Worm (Caenorhabditis elegans) whole organism, young adult: ENCODE measurements around the gene fkh-6.

Source experiments
- B0019.2 ChIP-seq: fragments of 200-800 bp; sonication (Bioruptor generic); conservative IDR thresholded peaks from 2 replicates; pipeline ENCODE4 v1.3.6; 2022; ENCODE audit warnings: missing genetic modification reagents, missing genetic modification characterization, missing compliant biosample characterization
- B0261.1 ChIP-seq: sonication (generic microtip); optimal IDR thresholded peaks from 2 replicates; lab custom pipeline; 2016; ENCODE audit warnings: mild to moderate bottlenecking, missing genetic modification characterization, moderate library complexity, missing compliant biosample characterization
- F33H1.4 ChIP-seq: fragments of 200-800 bp; sonication (Bioruptor generic); IDR thresholded peaks from 2 replicates; pipeline ENCODE4 v1.3.6; 2022; ENCODE audit warnings: missing genetic modification reagents, missing genetic modification characterization, missing compliant biosample characterization
- F55B11.4 ChIP-seq: sonication (generic microtip); optimal IDR thresholded peaks from 2 replicates; lab custom pipeline; 2016; ENCODE audit warnings: missing compliant biosample characterization, missing genetic modification characterization, borderline replicate concordance; ENCODE audit not compliant: insufficient read depth
- F57A8.1 ChIP-seq: fragments of 200-800 bp; sonication (Bioruptor generic); optimal IDR thresholded peaks from 2 replicates; lab custom pipeline; 2018; ENCODE audit warnings: mild to moderate bottlenecking, missing genetic modification characterization, moderate library complexity, missing compliant biosample characterization
- F57C9.4 ChIP-seq: sonication (generic microtip); optimal IDR thresholded peaks from 2 replicates; lab custom pipeline; 2017; ENCODE audit warnings: mild to moderate bottlenecking, missing genetic modification characterization, missing compliant biosample characterization
- K11D2.4 ChIP-seq: fragments of 200-800 bp; sonication (Bioruptor generic); IDR thresholded peaks from 2 replicates; pipeline ENCODE4 v1.3.6; 2022; ENCODE audit warnings: missing genetic modification reagents, missing genetic modification characterization, missing compliant biosample characterization
- T07F8.4 ChIP-seq: sonication (generic microtip); optimal IDR thresholded peaks from 2 replicates; lab custom pipeline; 2016; ENCODE audit warnings: mild to moderate bottlenecking, missing genetic modification characterization, moderate library complexity, missing compliant biosample characterization
- T26A5.8 ChIP-seq: sonication (generic microtip); optimal IDR thresholded peaks from 2 replicates; lab custom pipeline; 2016; ENCODE audit warnings: missing genetic modification characterization, missing compliant biosample characterization
- Y53F4B.3 ChIP-seq: fragments of 200-800 bp; sonication (Bioruptor generic); IDR thresholded peaks from 2 replicates; pipeline ENCODE4 v1.3.6; 2022; ENCODE audit warnings: missing genetic modification reagents, missing genetic modification characterization, missing compliant biosample characterization
- Y56A3A.18 ChIP-seq: fragments of 200-800 bp; sonication (Bioruptor generic); IDR thresholded peaks from 2 replicates; pipeline ENCODE4 v1.3.6; 2022; ENCODE audit warnings: missing genetic modification reagents, missing genetic modification characterization, missing compliant biosample characterization
- ZK185.1 ChIP-seq: sonication (generic microtip); optimal IDR thresholded peaks from 2 replicates; lab custom pipeline; 2016; ENCODE audit warnings: mild to moderate bottlenecking, missing genetic modification characterization, missing compliant biosample characterization; ENCODE audit not compliant: poor library complexity, severe bottlenecking
- ama-1 ChIP-seq, 3 experiments: fragments of 150-350 bp in 1 of 3; sonication (generic microtip) in 2 of 3; optimal IDR thresholded peaks; 2 replicates each; lab custom pipeline; 2014 to 2018; ENCODE audit warnings: missing biosample characterization in 2 of 3, missing genetic modification characterization in 2 of 3, missing genetic modification reagents in 2 of 3
- aptf-2 ChIP-seq: fragments of 200-800 bp; sonication (Bioruptor generic); conservative IDR thresholded peaks from 2 replicates; pipeline ENCODE4 v1.3.6; 2022; ENCODE audit warnings: missing genetic modification reagents, missing genetic modification characterization, missing compliant biosample characterization
- aptf-3 ChIP-seq: fragments of 200-800 bp; sonication (Bioruptor generic); IDR thresholded peaks from 2 replicates; pipeline ENCODE4 v1.3.6; 2022; ENCODE audit warnings: missing genetic modification characterization, missing compliant biosample characterization
- athp-1 ChIP-seq: sonication (generic microtip); optimal IDR thresholded peaks from 2 replicates; lab custom pipeline; 2017; ENCODE audit warnings: mild to moderate bottlenecking, missing genetic modification characterization, missing compliant biosample characterization
- attf-3 ChIP-seq: fragments of 200-800 bp; sonication (Bioruptor generic); conservative IDR thresholded peaks from 2 replicates; pipeline ENCODE4 v1.3.6; 2022; ENCODE audit warnings: missing genetic modification reagents, missing genetic modification characterization, missing compliant biosample characterization
- attf-5 ChIP-seq: fragments of 200-800 bp; sonication (Bioruptor generic); optimal IDR thresholded peaks from 2 replicates; lab custom pipeline; 2018; ENCODE audit warnings: mild to moderate bottlenecking, missing genetic modification characterization, missing compliant biosample characterization
- bed-2 ChIP-seq: fragments of 200-800 bp; sonication (Bioruptor generic); IDR thresholded peaks from 2 replicates; pipeline ENCODE4 v1.3.6; 2022; ENCODE audit warnings: missing genetic modification reagents, missing genetic modification characterization, missing compliant biosample characterization
- ccch-3 ChIP-seq: fragments of 200-800 bp; sonication (Bioruptor generic); optimal IDR thresholded peaks from 2 replicates; lab custom pipeline; 2018; ENCODE audit warnings: mild to moderate bottlenecking, missing genetic modification characterization, missing compliant biosample characterization
- cebp-1 ChIP-seq, 2 experiments: fragments of 200-800 bp in 1 of 2; sonication (Bioruptor generic) in 1 of 2; sonication (generic microtip) in 1 of 2; IDR thresholded peaks in 1 of 2; optimal IDR thresholded peaks in 1 of 2; 2 replicates each; pipeline versions ENCODE4 v1.3.6 to Lab custom; 2017 to 2022; ENCODE audit warnings: missing compliant biosample characterization in 2 of 2, missing genetic modification characterization in 2 of 2, mild to moderate bottlenecking in 1 of 2, missing genetic modification reagents in 1 of 2, moderate library complexity in 1 of 2
- ceh-100 ChIP-seq: fragments of 200-800 bp; sonication (Bioruptor generic); IDR thresholded peaks from 2 replicates; pipeline ENCODE4 v1.3.6; 2022; ENCODE audit warnings: missing genetic modification reagents, missing genetic modification characterization, missing compliant biosample characterization
- ceh-27 ChIP-seq: fragments of 200-800 bp; sonication (Bioruptor generic); optimal IDR thresholded peaks from 2 replicates; lab custom pipeline; 2018; ENCODE audit warnings: mild to moderate bottlenecking, missing genetic modification characterization, moderate library complexity, missing compliant biosample characterization
- ceh-79 ChIP-seq: sonication (generic microtip); optimal IDR thresholded peaks from 2 replicates; lab custom pipeline; 2017; ENCODE audit warnings: mild to moderate bottlenecking, missing genetic modification characterization, missing compliant biosample characterization
- ceh-91 ChIP-seq: fragments of 200-800 bp; sonication (Bioruptor generic); IDR thresholded peaks from 2 replicates; pipeline ENCODE4 v1.3.6; 2022; ENCODE audit warnings: missing genetic modification reagents, missing genetic modification characterization, missing compliant biosample characterization
- die-1 ChIP-seq: sonication (generic microtip); optimal IDR thresholded peaks from 2 replicates; lab custom pipeline; 2016; ENCODE audit warnings: missing genotype, mild to moderate bottlenecking, missing genetic modification characterization, missing compliant biosample characterization
- dpl-1 ChIP-seq: fragments of 150-350 bp; optimal IDR thresholded peaks from 2 replicates; lab custom pipeline; 2014; ENCODE audit warnings: missing biosample characterization, missing genetic modification reagents, missing genetic modification characterization
- efl-1 ChIP-seq: fragments of 150-350 bp; optimal IDR thresholded peaks from 2 replicates; lab custom pipeline; 2014; ENCODE audit warnings: missing biosample characterization, missing genetic modification reagents, missing genetic modification characterization
- egl-18 ChIP-seq: fragments of 200-800 bp; sonication (Bioruptor generic); IDR thresholded peaks from 2 replicates; pipeline ENCODE4 v1.3.6; 2022; ENCODE audit warnings: missing genetic modification reagents, missing genetic modification characterization, missing compliant biosample characterization
- egrh-3 ChIP-seq: fragments of 200-800 bp; sonication (Bioruptor generic); IDR thresholded peaks from 2 replicates; pipeline ENCODE4 v1.3.6; 2022; ENCODE audit warnings: missing genetic modification reagents, missing genetic modification characterization, missing compliant biosample characterization
- ekl-4 ChIP-seq: fragments of 200-800 bp; sonication (Bioruptor generic); IDR thresholded peaks from 2 replicates; pipeline ENCODE4 v1.3.6; 2022; ENCODE audit warnings: missing genetic modification reagents, missing genetic modification characterization, missing compliant biosample characterization
- fkh-3 ChIP-seq: sonication (generic microtip); optimal IDR thresholded peaks from 2 replicates; lab custom pipeline; 2016; ENCODE audit warnings: mild to moderate bottlenecking, missing genetic modification characterization, missing compliant biosample characterization
- him-1 ChIP-seq: sonication (generic microtip); optimal IDR thresholded peaks from 2 replicates; lab custom pipeline; 2016; ENCODE audit warnings: missing genotype, missing genetic modification reagents, missing genetic modification characterization, missing compliant biosample characterization
- hmg-20 ChIP-seq: fragments of 200-800 bp; sonication (Bioruptor generic); IDR thresholded peaks from 2 replicates; pipeline ENCODE4 v1.3.6; 2022; ENCODE audit warnings: missing genetic modification reagents, missing genetic modification characterization, missing compliant biosample characterization
- lin-40 ChIP-seq: sonication (generic microtip); optimal IDR thresholded peaks from 2 replicates; lab custom pipeline; 2016; ENCODE audit warnings: missing genetic modification characterization, mild to moderate bottlenecking, missing compliant biosample characterization, missing genotype, missing genetic modification reagents
- madf-10 ChIP-seq: sonication (generic microtip); optimal IDR thresholded peaks from 2 replicates; lab custom pipeline; 2016; ENCODE audit warnings: mild to moderate bottlenecking, missing genetic modification characterization, missing compliant biosample characterization
- madf-3 ChIP-seq: fragments of 200-800 bp; sonication (Bioruptor generic); IDR thresholded peaks from 2 replicates; pipeline ENCODE4 v1.3.6; 2022; ENCODE audit warnings: missing genetic modification reagents, missing genetic modification characterization, missing compliant biosample characterization
- madf-8 ChIP-seq: fragments of 200-800 bp; sonication (Bioruptor generic); conservative IDR thresholded peaks from 2 replicates; pipeline ENCODE4 v1.3.6; 2022; ENCODE audit warnings: missing genetic modification reagents, missing genetic modification characterization, missing compliant biosample characterization
- snpc-1.1 ChIP-seq: sonication (generic microtip); optimal IDR thresholded peaks from 2 replicates; lab custom pipeline; 2017; ENCODE audit warnings: missing genetic modification characterization, mild to moderate bottlenecking, missing compliant biosample characterization, antibody characterized with exemption, moderate library complexity, missing genotype, missing genetic modification reagents; ENCODE audit not compliant: insufficient read depth
- sptf-2 ChIP-seq: fragments of 200-800 bp; sonication (Bioruptor generic); optimal IDR thresholded peaks from 2 replicates; lab custom pipeline; 2018; ENCODE audit warnings: mild to moderate bottlenecking, missing genetic modification characterization, missing compliant biosample characterization
- unc-130 ChIP-seq: sonication (generic microtip); optimal IDR thresholded peaks from 2 replicates; lab custom pipeline; 2016; ENCODE audit warnings: missing genetic modification reagents, missing genetic modification characterization, missing compliant biosample characterization
- xnd-1 ChIP-seq: sonication (generic microtip); optimal IDR thresholded peaks from 2 replicates; lab custom pipeline; 2016; ENCODE audit warnings: missing genotype, missing genetic modification reagents, missing genetic modification characterization, missing compliant biosample characterization
- zim-3 ChIP-seq: sonication (generic microtip); optimal IDR thresholded peaks from 2 replicates; lab custom pipeline; 2017; ENCODE audit warnings: mild to moderate bottlenecking, missing genetic modification characterization, moderate library complexity, missing compliant biosample characterization
- ztf-25 ChIP-seq: fragments of 200-800 bp; sonication (Bioruptor generic); IDR thresholded peaks from 2 replicates; pipeline ENCODE4 v1.3.6; 2022; ENCODE audit warnings: missing genetic modification reagents, missing genetic modification characterization, missing compliant biosample characterization
- ztf-26 ChIP-seq: sonication (generic microtip); optimal IDR thresholded peaks from 2 replicates; lab custom pipeline; 2017; ENCODE audit warnings: missing genetic modification characterization, missing compliant biosample characterization

fkh-6 gene

ce11 chrII:4376295-4377172 is 6.7 kb downstream of the fkh-6 start, which contains the start of gene ntl-2 (continued):
- TF ChIP-seq ceh-79 (tag; lab: Kevin White, UChicago) (peak; percentile 41), madf-10 (tag; lab: Kevin White, UChicago) (peak; percentile 75), Y53F4B.3 (GFP tag; lab: Robert Waterston, UW) (0 out of 2 replicates have a peak, but pooled peaks have one; percentile 5), lin-40 (tag; lab: Kevin White, UChicago) (peak; percentile 88), attf-5 (peak; percentile 99), F33H1.4 (peak; percentile 46), snpc-1.1 (tag; lab: Kevin White, UChicago) (no peak), ZK185.1 (tag; lab: Kevin White, UChicago) (peak; percentile 87), T26A5.8 (tag; lab: Kevin White, UChicago) (no peak), egrh-3 (GFP tag; lab: Robert Waterston, UW) (peak; percentile 100), ceh-27 (GFP tag; lab: Kevin White, UChicago) (peak; percentile 100), him-1 (no peak), F55B11.4 (tag; lab: Kevin White, UChicago) (no peak), bed-2 (GFP tag; lab: Robert Waterston, UW) (0 out of 2 replicates have a peak, but pooled peaks have one; percentile 35), T07F8.4 (tag; lab: Kevin White, UChicago) (no peak), sptf-2 (peak; percentile 59), ztf-25 (GFP tag; lab: Robert Waterston, UW) (no peak), xnd-1 (no peak), ztf-26 (tag; lab: Kevin White, UChicago) (peak; percentile 95), cebp-1 (GFP tag; IDR thresholded peaks at IDR 0.05; lab: Robert Waterston, UW) (peak; percentile 11; the same call in 1 of the 2 replicates), cebp-1 (tag; optimal IDR thresholded peaks at IDR 0.05; lab: Kevin White, UChicago) (peak; percentile 94), unc-130 (no peak), K11D2.4 (peak; percentile 92), B0261.1 (tag; lab: Kevin White, UChicago) (peak; percentile 33), ama-1 (optimal IDR thresholded peaks at IDR 0.05; lab: Kevin White, UChicago) (no peak), ama-1 (GFP tag; optimal IDR thresholded peaks at IDR 0.05; lab: Kevin White, UChicago) (no peak), die-1 (tag; lab: Kevin White, UChicago) (no peak), athp-1 (peak; percentile 95), B0019.2 (GFP tag; lab: Robert Waterston, UW) (no peak), zim-3 (tag; lab: Kevin White, UChicago) (peak; percentile 65), egl-18 (GFP tag; lab: Robert Waterston, UW) (peak; percentile 82; the same call in 1 of the 2 replicates), ccch-3 (GFP tag; lab: Kevin White, UChicago) (no peak), efl-1 (peak; percentile 29), hmg-20 (GFP tag; lab: Robert Waterston, UW) (no peak; the same call in 1 of the 2 replicates), F57A8.1 (peak; percentile 82), dpl-1 (peak; percentile 18), attf-3 (GFP tag; lab: Robert Waterston, UW) (no peak), F57C9.4 (peak; percentile 56), aptf-3 (GFP tag; lab: Robert Waterston, UW) (no peak), ceh-91 (GFP tag; lab: Robert Waterston, UW) (0 out of 2 replicates have a peak, but pooled peaks have one; percentile 13), Y56A3A.18 (GFP tag; lab: Robert Waterston, UW) (peak; percentile 86; the same call in 1 of the 2 replicates), ekl-4 (GFP tag; lab: Robert Waterston, UW) (peak; percentile 94), madf-8 (GFP tag; lab: Robert Waterston, UW) (peak; percentile 23; the same call in 1 of the 2 replicates), fkh-3 (tag; lab: Kevin White, UChicago) (peak; percentile 6), aptf-2 (GFP tag; lab: Robert Waterston, UW) (no peak), ceh-100 (peak; percentile 81), madf-3 (GFP tag; lab: Robert Waterston, UW) (no peak)
